Fruit fly (Drosophila melanogaster): ENCODE data around the gene daed.
A peak's percentile ranks its signal among the peaks of the same experiment; 100 is the strongest.

daed gene

DNA sequence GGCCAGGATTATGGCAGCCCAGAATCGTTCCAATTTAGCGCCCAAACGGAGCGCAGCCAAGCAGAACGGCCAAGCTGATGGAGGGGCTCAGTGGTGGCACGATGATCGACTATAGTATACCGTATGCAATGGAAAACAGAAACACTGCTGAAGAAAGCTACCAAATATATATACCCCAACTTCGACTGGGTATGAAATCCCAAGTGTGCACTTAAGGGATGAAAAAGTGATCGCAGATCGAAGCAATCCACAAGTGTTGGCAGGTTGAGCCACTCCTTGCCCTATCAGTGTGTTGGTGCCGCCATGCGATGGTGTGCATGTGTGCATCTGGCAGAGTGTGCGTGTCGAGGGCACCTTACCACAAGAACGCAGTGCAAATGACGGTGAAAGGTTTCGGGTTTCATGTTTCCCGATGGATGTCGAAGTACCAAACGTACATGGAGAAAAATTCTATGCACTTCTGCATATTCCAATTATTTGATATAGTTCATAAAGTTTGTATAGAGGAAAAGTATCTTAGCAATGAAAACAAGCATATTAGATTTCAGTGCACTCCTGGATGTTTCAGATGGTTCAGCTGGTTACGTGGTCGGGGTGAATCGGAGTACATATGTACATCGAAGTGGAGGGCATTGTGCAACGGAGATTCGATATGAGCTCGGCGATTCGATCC, 34.0 kb downstream of the daed start:
- TF ChIP-seq zfh1 (GFP tag; IDR thresholded peaks at IDR 0.05) (no peak; the same call in 2 of the 3 replicates), inv (GFP tag; IDR thresholded peaks at IDR 0.05; ENCODE audit: partially characterized antibody) (peak; percentile 34; the same call in 1 of the 2 replicates), sna (GFP tag; IDR thresholded peaks at IDR 0.05; ENCODE audit: partially characterized antibody) (peak; percentile 33; the same call in 1 of the 2 replicates), CG1603 (tag; optimal IDR thresholded peaks at IDR 0.05) (peak; percentile 38), ara (GFP tag; IDR thresholded peaks at IDR 0.05) (peak; percentile 20; the same call in 1 of the 2 replicates), CG2889 (GFP tag; IDR thresholded peaks at IDR 0.05) (no peak), CG7963 (GFP tag; IDR thresholded peaks at IDR 0.05; ENCODE audit: partially characterized antibody) (peak; percentile 70), CG8359 (GFP tag; optimal IDR thresholded peaks at IDR 0.05; ENCODE audit: borderline replicate concordance) (no peak), Kr (GFP tag; optimal IDR thresholded peaks at IDR 0.05) (peak; percentile 69), CG16813 (GFP tag; IDR thresholded peaks at IDR 0.05; ENCODE audit: partially characterized antibody) (peak; percentile 63), rib (GFP tag; IDR thresholded peaks at IDR 0.05) (0 out of 2 replicates have a peak, but pooled peaks have one; percentile 28), twi (tag; optimal IDR thresholded peaks at IDR 0.05) (peak; percentile 95), kni (GFP tag; optimal IDR thresholded peaks at IDR 0.05) (peak; percentile 55), Spps (tag; optimal IDR thresholded peaks at IDR 0.05) (no peak), disco-r (GFP tag; optimal IDR thresholded peaks at IDR 0.05) (no peak), Xrp1 (GFP tag; IDR thresholded peaks at IDR 0.05) (peak; percentile 35; the same call in 1 of the 2 replicates), Scr (GFP tag; IDR thresholded peaks at IDR 0.05; ENCODE audit: partially characterized antibody) (peak; percentile 49), HLH4C (GFP tag; IDR thresholded peaks at IDR 0.05; ENCODE audit: partially characterized antibody) (peak; percentile 63), CG7271 (tag; optimal IDR thresholded peaks at IDR 0.05) (no peak), CG7556 (GFP tag; optimal IDR thresholded peaks at IDR 0.05) (no peak), tll (GFP tag; optimal IDR thresholded peaks at IDR 0.05) (peak in 1 of 2 experiments; percentile 23), prd (optimal IDR thresholded peaks at IDR 0.05) (no peak), prd (GFP tag; IDR thresholded peaks at IDR 0.05) (peak; percentile 39; the same call in 2 of the 3 replicates), CG6791 (GFP tag; IDR thresholded peaks at IDR 0.05; ENCODE audit: partially characterized antibody) (peak; percentile 73), CG7987 (GFP tag; optimal IDR thresholded peaks at IDR 0.05) (no peak), CG8765 (GFP tag; IDR thresholded peaks at IDR 0.05) (peak; percentile 16; the same call in 1 of the 2 replicates), Bgb (GFP tag; IDR thresholded peaks at IDR 0.05; ENCODE audit: partially characterized antibody) (peak; percentile 42; the same call in 1 of the 2 replicates), danr (GFP tag; IDR thresholded peaks at IDR 0.05) (no peak), CG8478 (optimal IDR thresholded peaks at IDR 0.05) (peak; percentile 66), pan (optimal IDR thresholded peaks at IDR 0.05) (peak in 1 of 2 experiments; percentile 83), pan (GFP tag; optimal IDR thresholded peaks at IDR 0.05 in 1 of 2, IDR thresholded peaks at IDR 0.05 in 1 of 2) (peak in 1 of 2 experiments; percentile 57), crol (GFP tag; IDR thresholded peaks at IDR 0.05) (no peak), CG33557 (GFP tag; optimal IDR thresholded peaks at IDR 0.05) (peak; percentile 1), E2f2 (GFP tag; IDR thresholded peaks at IDR 0.05) (no peak), CG4404 (GFP tag; IDR thresholded peaks at IDR 0.05) (no peak), CG4328 (GFP tag; optimal IDR thresholded peaks at IDR 0.05) (no peak), nerfin-2 (GFP tag; IDR thresholded peaks at IDR 0.05; ENCODE audit: partially characterized antibody) (peak; percentile 65), ato (GFP tag; IDR thresholded peaks at IDR 0.05; ENCODE audit: partially characterized antibody) (0 out of 2 replicates have a peak, but pooled peaks have one; percentile 15), kah (GFP tag; optimal IDR thresholded peaks at IDR 0.05) (peak; percentile 81), lov (optimal IDR thresholded peaks at IDR 0.05) (no peak), lov (GFP tag; IDR thresholded peaks at IDR 0.05) (peak; percentile 27; the same call in 1 of the 3 replicates), Six4 (GFP tag; optimal IDR thresholded peaks at IDR 0.05) (peak; percentile 73), HLHmδ (GFP tag; optimal IDR thresholded peaks at IDR 0.05) (peak; percentile 30), amos (GFP tag; IDR thresholded peaks at IDR 0.05; ENCODE audit: partially characterized antibody) (peak; percentile 21; the same call in 1 of the 2 replicates), vnd (GFP tag; IDR thresholded peaks at IDR 0.05; ENCODE audit: partially characterized antibody) (0 out of 3 replicates have a peak, but pooled peaks have one; percentile 40), pros (GFP tag; optimal IDR thresholded peaks at IDR 0.05) (peak; percentile 91), Med (GFP tag) (peak; percentile 7)
